Fruit fly (Drosophila melanogaster): ENCODE results near the gene Toll-6.

Gene Toll-6

dm6 chr3L:15336277-15336821 lies at the start of gene Toll-6 (continued):
- TF ChIP-seq Gsc (GFP tag; IDR thresholded peaks at IDR 0.05): no peak
- TF ChIP-seq Hr78 (GFP tag; optimal IDR thresholded peaks at IDR 0.05): no peak
- no peak for TF ChIP-seq inv (GFP tag; IDR thresholded peaks at IDR 0.05; ENCODE audit: partially characterized antibody)
- TF ChIP-seq CG31365 (tag; optimal IDR thresholded peaks at IDR 0.05): no peak
- no peak for TF ChIP-seq Vsx1 (GFP tag; optimal IDR thresholded peaks at IDR 0.05)
- TF ChIP-seq ap (GFP tag; IDR thresholded peaks at IDR 0.05): no peak
- no peak for TF ChIP-seq CG12071 (GFP tag; optimal IDR thresholded peaks at IDR 0.05)
- TF ChIP-seq CG15601 (tag; optimal IDR thresholded peaks at IDR 0.05): peak; percentile 2
- no peak for TF ChIP-seq CG9932 (GFP tag; IDR thresholded peaks at IDR 0.05)
- TF ChIP-seq unpg (GFP tag; optimal IDR thresholded peaks at IDR 0.05): no peak
- peak; percentile 40 for TF ChIP-seq CG17568 (GFP tag; optimal IDR thresholded peaks at IDR 0.05)
- TF ChIP-seq lola (GFP tag; optimal IDR thresholded peaks at IDR 0.05): no peak
- TF ChIP-seq Nf-YA (GFP tag; IDR thresholded peaks at IDR 0.05): no peak
- TF ChIP-seq slbo (GFP tag; IDR thresholded peaks at IDR 0.05): no peak
- peak; percentile 9 for TF ChIP-seq CG13894 (tag; optimal IDR thresholded peaks at IDR 0.05)
- no peak for TF ChIP-seq pum (GFP tag; optimal IDR thresholded peaks at IDR 0.05)
- no peak for TF ChIP-seq Ravus (GFP tag; IDR thresholded peaks at IDR 0.05)
- no peak for TF ChIP-seq CG1233 (GFP tag; optimal IDR thresholded peaks at IDR 0.05)
- 0 out of 3 replicates have a peak, but pooled peaks have one; percentile 9 for TF ChIP-seq zen2 (GFP tag; IDR thresholded peaks at IDR 0.05; ENCODE audit: partially characterized antibody)
- TF ChIP-seq CG2712 (tag; optimal IDR thresholded peaks at IDR 0.05): peak; percentile 17

- TF ChIP-seq CG8478 (optimal IDR thresholded peaks at IDR 0.05) (no peak), CTCF (GFP tag; optimal IDR thresholded peaks at IDR 0.05) (peak; percentile 80)
Measured at dm6 chr3L:15286948-15287347, 49.5 kb upstream of the Toll-6 start.

- TF ChIP-seq sens (GFP tag) (peak; percentile 18), Kr (GFP tag; optimal IDR thresholded peaks at IDR 0.05) (peak; percentile 69), Hey (tag; optimal IDR thresholded peaks at IDR 0.05) (no peak), Hmx (GFP tag; optimal IDR thresholded peaks at IDR 0.05) (no peak), pros (GFP tag; optimal IDR thresholded peaks at IDR 0.05) (peak; percentile 84), Nf-YB (GFP tag; optimal IDR thresholded peaks at IDR 0.05) (peak; percentile 8), sqz (GFP tag; optimal IDR thresholded peaks at IDR 0.05) (peak; percentile 10), gsb-n (tag; optimal IDR thresholded peaks at IDR 0.05) (peak; percentile 95)
Measured at dm6 chr3L:15289257-15289762, 47.2 kb upstream of the Toll-6 start.

- TF ChIP-seq Doc3 (GFP tag; IDR thresholded peaks at IDR 0.05; ENCODE audit: partially characterized antibody): no peak
- no peak for TF ChIP-seq kni (GFP tag; optimal IDR thresholded peaks at IDR 0.05)
- TF ChIP-seq gsb-n (tag; optimal IDR thresholded peaks at IDR 0.05): no peak
- no peak for TF ChIP-seq run (tag; optimal IDR thresholded peaks at IDR 0.05)
- no peak for TF ChIP-seq CG13123 (GFP tag; optimal IDR thresholded peaks at IDR 0.05)
- TF ChIP-seq CG18262 (tag; optimal IDR thresholded peaks at IDR 0.05): no peak
- no peak for TF ChIP-seq CG13894 (tag; optimal IDR thresholded peaks at IDR 0.05)
- TF ChIP-seq CG2889 (GFP tag; IDR thresholded peaks at IDR 0.05): no peak
- no peak for TF ChIP-seq crc (GFP tag; optimal IDR thresholded peaks at IDR 0.05)
- no peak for TF ChIP-seq YL-1 (GFP tag; optimal IDR thresholded peaks at IDR 0.05)
- no peak for TF ChIP-seq dysf (GFP tag; IDR thresholded peaks at IDR 0.05)
- TF ChIP-seq HHEX (GFP tag; optimal IDR thresholded peaks at IDR 0.05): no peak
- no peak for TF ChIP-seq CG12769 (tag; optimal IDR thresholded peaks at IDR 0.05)
- no peak for TF ChIP-seq abd-A (tag; optimal IDR thresholded peaks at IDR 0.05)
- no peak for TF ChIP-seq CG13296 (GFP tag; optimal IDR thresholded peaks at IDR 0.05)
Measured at dm6 chr3L:15298658-15299057, 37.8 kb upstream of the Toll-6 start, which contains the start of gene Best4. TSS of gene Best4 (plus strand) at chr3L:15298958.

Measured in whole organism, embryonic.